Worm (Caenorhabditis elegans): ENCODE data around the gene ZC395.4.

Gene ZC395.4

DNA sequence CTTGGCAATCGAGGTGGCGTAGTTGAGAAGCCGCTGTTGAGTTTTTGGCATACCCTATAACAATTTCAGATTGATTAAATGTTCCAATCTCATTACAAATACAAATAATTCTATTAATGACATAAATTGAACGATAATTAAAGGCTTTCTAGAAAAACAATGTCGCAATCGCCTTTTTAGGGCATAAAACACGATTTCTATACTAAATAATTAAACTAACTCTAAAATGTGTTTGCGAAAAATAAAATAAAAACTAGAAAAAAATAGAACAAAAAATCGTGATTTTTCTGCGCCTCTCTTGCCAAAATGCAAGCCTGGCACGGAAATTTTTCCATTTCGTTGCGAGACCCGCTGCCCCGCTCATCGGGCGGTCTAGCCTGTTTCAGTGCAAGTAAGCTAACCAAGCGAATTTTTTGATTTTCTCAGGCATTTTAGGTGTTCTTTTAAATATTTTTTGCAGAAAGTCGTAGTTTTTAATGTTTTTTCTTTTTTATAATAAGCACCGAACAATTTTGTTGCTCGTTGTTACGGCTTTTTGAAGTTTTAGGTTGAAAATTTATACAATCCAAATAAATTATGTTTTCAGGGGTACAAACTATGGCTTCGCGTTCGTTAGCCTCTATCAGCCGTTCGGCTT is 42.0 kb upstream of the ZC395.4 start, which contains the start of the genes C34E10.12, C34E10.10 and atp-2 (continued):
- TF ChIP-seq grh-1 (GFP tag; IDR thresholded peaks at IDR 0.05) (peak; percentile 52; the same call in 1 of the 2 replicates), nhr-47 (tag; optimal IDR thresholded peaks at IDR 0.05) (peak; percentile 89), ceh-8 (GFP tag; optimal IDR thresholded peaks at IDR 0.05) (peak; percentile 59), snpc-4 (tag; optimal IDR thresholded peaks at IDR 0.05) (peak; percentile 46), fkh-10 (GFP tag; optimal IDR thresholded peaks at IDR 0.05) (peak; percentile 60), lin-39 (tag; optimal IDR thresholded peaks at IDR 0.05) (peak; percentile 2), Y116A8C.19 (tag; optimal IDR thresholded peaks at IDR 0.05; ENCODE audit: borderline replicate concordance) (no peak), nhr-90 (tag; optimal IDR thresholded peaks at IDR 0.05; ENCODE audit: poor library complexity) (peak; percentile 85), mab-9 (GFP tag; IDR thresholded peaks at IDR 0.05) (peak; percentile 38; the same call in 1 of the 2 replicates), lin-15B (tag; optimal IDR thresholded peaks at IDR 0.05) (peak; percentile 88), fos-1 (tag; optimal IDR thresholded peaks at IDR 0.05) (peak; percentile 65), lin-13 (GFP tag; optimal IDR thresholded peaks at IDR 0.05) (peak; percentile 84), skn-1 (tag; optimal IDR thresholded peaks at IDR 0.05) (peak; percentile 96), ceh-82 (tag; optimal IDR thresholded peaks at IDR 0.05) (peak; percentile 70 to 95 (median 73)), lir-3 (tag; optimal IDR thresholded peaks at IDR 0.05; ENCODE audit: poor library complexity) (peak; percentile 80), nhr-28 (tag; optimal IDR thresholded peaks at IDR 0.05) (no peak), jun-1 (tag; optimal IDR thresholded peaks at IDR 0.05) (peak; percentile 73), pag-3 (tag; optimal IDR thresholded peaks at IDR 0.05; ENCODE audit: borderline replicate concordance, insufficient read depth) (no peak), nhr-19 (GFP tag; conservative IDR thresholded peaks at IDR 0.05) (peak; percentile 87), F16B12.6 (tag; optimal IDR thresholded peaks at IDR 0.05) (peak; percentile 55), unc-86 (tag; optimal IDR thresholded peaks at IDR 0.05) (peak; percentile 84), dpl-1 (GFP tag; optimal IDR thresholded peaks at IDR 0.05) (peak; percentile 79 to 85 (median 82)), isw-1 (GFP tag; IDR thresholded peaks at IDR 0.05) (peak; percentile 90), ama-1 (optimal IDR thresholded peaks at IDR 0.05) (no peak), pax-3 (tag; optimal IDR thresholded peaks at IDR 0.05) (peak; percentile 63), elt-3 (tag; optimal IDR thresholded peaks at IDR 0.05) (peak in 3 of 6 experiments; percentile 44 to 89 (median 77)), nhr-11 (tag; optimal IDR thresholded peaks at IDR 0.05) (peak; percentile 27), lsy-2 (tag; optimal IDR thresholded peaks at IDR 0.05) (peak; percentile 90 to 94), snu-23 (GFP tag; optimal IDR thresholded peaks at IDR 0.05) (peak; percentile 95), nhr-77 (tag; optimal IDR thresholded peaks at IDR 0.05) (peak; percentile 82), hpl-2 (GFP tag; optimal IDR thresholded peaks at IDR 0.05) (peak; percentile 81), mep-1 (tag; optimal IDR thresholded peaks at IDR 0.05) (peak; percentile 83), unc-130 (tag; optimal IDR thresholded peaks at IDR 0.05) (peak; percentile 87), egl-13 (tag; optimal IDR thresholded peaks at IDR 0.05) (peak; percentile 68), hlh-4 (tag; optimal IDR thresholded peaks at IDR 0.05) (no peak), efl-1 (optimal IDR thresholded peaks at IDR 0.05) (peak; percentile 86 to 88), efl-1 (GFP tag; optimal IDR thresholded peaks at IDR 0.05 in 1 of 2) (peak; percentile 79 to 97), mdl-1 (tag; optimal IDR thresholded peaks at IDR 0.05) (peak in 1 of 2 experiments; percentile 66), sup-37 (GFP tag; optimal IDR thresholded peaks at IDR 0.05) (no peak), lin-14 (GFP tag; optimal IDR thresholded peaks at IDR 0.05) (peak; percentile 90), nhr-20 (tag; optimal IDR thresholded peaks at IDR 0.05) (peak; percentile 94), swsn-7 (tag; optimal IDR thresholded peaks at IDR 0.05) (peak; percentile 88), C16A3.4 (tag; optimal IDR thresholded peaks at IDR 0.05) (peak; percentile 97), ztf-11 (tag; optimal IDR thresholded peaks at IDR 0.05) (peak in 1 of 2 experiments; percentile 52), aha-1 (tag; optimal IDR thresholded peaks at IDR 0.05) (peak; percentile 59), ceh-88 (GFP tag; IDR thresholded peaks at IDR 0.05) (peak; percentile 48), fkh-8 (tag; optimal IDR thresholded peaks at IDR 0.05) (peak; percentile 85), ceh-90 (tag; optimal IDR thresholded peaks at IDR 0.05) (peak; percentile 31), nhr-76 (tag; optimal IDR thresholded peaks at IDR 0.05) (no peak), mef-2 (tag; optimal IDR thresholded peaks at IDR 0.05) (peak; percentile 76), blmp-1 (tag; optimal IDR thresholded peaks at IDR 0.05) (peak; percentile 59), lin-35 (GFP tag; optimal IDR thresholded peaks at IDR 0.05) (peak; percentile 86 to 90)
